Worm (Caenorhabditis elegans) whole organism, L3 larva: ENCODE measurements around the gene T25E4.1.
"Not testable (repeated sequence)": the region's sequence is repeated elsewhere in the genome, so short reads cannot be mapped to it uniquely, and the experiment has no call there.

Experiments
- R02D3.7 ChIP-seq: fragments of 150-350 bp; optimal IDR thresholded peaks from 2 replicates; lab custom pipeline; 2014; ENCODE audit warnings: missing biosample characterization, missing genetic modification characterization
- ZK546.5 ChIP-seq: sonication (generic microtip); optimal IDR thresholded peaks from 2 replicates; lab custom pipeline; 2017; ENCODE audit warnings: missing biosample characterization, missing genetic modification characterization
- aly-2 ChIP-seq: fragments of 150-350 bp; optimal IDR thresholded peaks from 2 replicates; lab custom pipeline; 2014; ENCODE audit warnings: missing biosample characterization, missing genetic modification characterization
- ama-1 ChIP-seq: fragments of 150-350 bp; optimal IDR thresholded peaks from 2 replicates; lab custom pipeline; 2018
- ceh-28 ChIP-seq: fragments of 150-350 bp; optimal IDR thresholded peaks from 2 replicates; lab custom pipeline; 2014; ENCODE audit warnings: missing biosample characterization, missing genetic modification reagents, missing genetic modification characterization
- egl-27 ChIP-seq: sonication (generic microtip); optimal IDR thresholded peaks from 4 replicates; lab custom pipeline; 2017; ENCODE audit warnings: missing biosample characterization, missing genetic modification reagents, missing genetic modification characterization
- egl-5 ChIP-seq: fragments of 150-350 bp; optimal IDR thresholded peaks from 2 replicates; lab custom pipeline; 2017; ENCODE audit warnings: missing biosample characterization, missing genetic modification reagents, missing genetic modification characterization, inconsistent platforms
- elt-1 ChIP-seq: fragments of 150-350 bp; optimal IDR thresholded peaks from 2 replicates; lab custom pipeline; 2014; ENCODE audit warnings: missing biosample characterization, missing genetic modification characterization
- elt-2 ChIP-seq: sonication (generic microtip); optimal IDR thresholded peaks from 2 replicates; lab custom pipeline; 2016; ENCODE audit warnings: missing genetic modification reagents, mild to moderate bottlenecking, missing genetic modification characterization, missing compliant biosample characterization
- eor-1 ChIP-seq, 2 experiments: fragments of 150-350 bp; optimal IDR thresholded peaks; 2 replicates each; lab custom pipeline; 2014 to 2018; ENCODE audit warnings: missing biosample characterization in 2 of 2, missing genetic modification characterization in 2 of 2
- fos-1 ChIP-seq: fragments of 150-350 bp; optimal IDR thresholded peaks from 2 replicates; lab custom pipeline; 2014; ENCODE audit warnings: missing biosample characterization, missing genetic modification characterization
- hmg-11 ChIP-seq: sonication (generic microtip); optimal IDR thresholded peaks from 2 replicates; lab custom pipeline; 2016; ENCODE audit warnings: missing genetic modification characterization, missing compliant biosample characterization
- jun-1 ChIP-seq: fragments of 150-350 bp; optimal IDR thresholded peaks from 2 replicates; lab custom pipeline; 2014; ENCODE audit warnings: missing biosample characterization, missing genetic modification reagents, missing genetic modification characterization
- lin-39 ChIP-seq: fragments of 150-350 bp; optimal IDR thresholded peaks from 2 replicates; lab custom pipeline; 2018; ENCODE audit warnings: missing biosample characterization, missing genetic modification reagents, missing genetic modification characterization
- lsy-12 ChIP-seq: sonication (generic microtip); optimal IDR thresholded peaks from 2 replicates; lab custom pipeline; 2016; ENCODE audit warnings: mild to moderate bottlenecking, missing genetic modification characterization, missing compliant biosample characterization
- mdl-1 ChIP-seq: fragments of 150-350 bp; optimal IDR thresholded peaks from 2 replicates; lab custom pipeline; 2014; ENCODE audit warnings: missing biosample characterization, missing genetic modification characterization
- nfya-1 ChIP-seq: sonication (generic microtip); optimal IDR thresholded peaks from 2 replicates; lab custom pipeline; 2017; ENCODE audit warnings: missing genetic modification characterization, mild to moderate bottlenecking, missing compliant biosample characterization, antibody characterized with exemption, moderate library complexity; ENCODE audit not compliant: insufficient read depth
- nhr-11 ChIP-seq: fragments of 150-350 bp; optimal IDR thresholded peaks from 2 replicates; lab custom pipeline; 2014; ENCODE audit warnings: missing biosample characterization, missing genetic modification characterization
- nhr-12 ChIP-seq: fragments of 150-350 bp; optimal IDR thresholded peaks from 2 replicates; lab custom pipeline; 2014; ENCODE audit warnings: missing biosample characterization, missing genetic modification characterization
- nhr-23 ChIP-seq: fragments of 150-350 bp; optimal IDR thresholded peaks from 2 replicates; lab custom pipeline; 2014; ENCODE audit warnings: missing biosample characterization, missing genetic modification reagents, missing genetic modification characterization
- nhr-237 ChIP-seq: fragments of 150-350 bp; optimal IDR thresholded peaks from 2 replicates; lab custom pipeline; 2014; ENCODE audit warnings: missing biosample characterization, missing genetic modification characterization
- nhr-43 ChIP-seq: sonication (generic microtip); optimal IDR thresholded peaks from 2 replicates; lab custom pipeline; 2016; ENCODE audit warnings: mild to moderate bottlenecking, missing genetic modification characterization, missing compliant biosample characterization; ENCODE audit not compliant: poor library complexity, severe bottlenecking
- nhr-67 ChIP-seq: fragments of 150-350 bp; optimal IDR thresholded peaks from 2 replicates; lab custom pipeline; 2014; ENCODE audit warnings: missing biosample characterization, missing genetic modification characterization
- nhr-76 ChIP-seq: fragments of 150-350 bp; sonication (generic microtip); optimal IDR thresholded peaks from 5 replicates; lab custom pipeline; 2014; ENCODE audit warnings: missing biosample characterization, missing genetic modification characterization
- pqm-1 ChIP-seq: fragments of 150-350 bp; optimal IDR thresholded peaks from 2 replicates; lab custom pipeline; 2017; ENCODE audit warnings: missing biosample characterization, missing genetic modification characterization, inconsistent platforms
- sea-2 ChIP-seq: fragments of 150-350 bp; sonication (generic microtip); optimal IDR thresholded peaks from 4 replicates; lab custom pipeline; 2014; ENCODE audit warnings: missing biosample characterization, missing genetic modification reagents, missing genetic modification characterization
- tbx-2 ChIP-seq: sonication (generic microtip); optimal IDR thresholded peaks from 2 replicates; lab custom pipeline; 2016; ENCODE audit warnings: mild to moderate bottlenecking, missing genetic modification characterization, missing compliant biosample characterization
- unc-39 ChIP-seq: sonication (generic microtip); optimal IDR thresholded peaks from 4 replicates; lab custom pipeline; 2017; ENCODE audit warnings: missing biosample characterization, missing genetic modification characterization
- unc-62 ChIP-seq: fragments of 150-350 bp; sonication (generic microtip); optimal IDR thresholded peaks from 4 replicates; lab custom pipeline; 2014; ENCODE audit warnings: missing biosample characterization, missing genetic modification reagents, missing genetic modification characterization
- ztf-4 ChIP-seq: fragments of 150-350 bp; optimal IDR thresholded peaks from 2 replicates; lab custom pipeline; 2014; ENCODE audit warnings: missing biosample characterization, missing genetic modification characterization

T25E4.1 gene

ce11 chrII:5605538-5605945, 27.4 kb downstream of the T25E4.1 start (continued):
- TF ChIP-seq egl-5 (tag; lab: Kevin White, UChicago): no peak
- peak; percentile 48 for TF ChIP-seq nhr-76 (tag; lab: Kevin White, UChicago)
- TF ChIP-seq nhr-237 (tag; lab: Kevin White, UChicago): no peak
- TF ChIP-seq, all 47 proteins: peak for 14

ce11 chrII:5607756-5608155, 29.6 kb downstream of the T25E4.1 start, which contains the start of gene C17G10.7:
TSS of gene C17G10.7 (minus strand) at chrII:5607856.
- TF ChIP-seq egl-27 (tag; lab: Kevin White, UChicago) (no peak), ztf-4 (tag; lab: Kevin White, UChicago) (no peak), nhr-11 (no peak), pqm-1 (tag; lab: Kevin White, UChicago) (no peak), lsy-12 (no peak), hmg-11 (tag; lab: Kevin White, UChicago) (no peak), ama-1 (lab: Kevin White, UChicago) (no peak), fos-1 (tag; lab: Kevin White, UChicago) (no peak), unc-39 (no peak), elt-1 (tag; lab: Kevin White, UChicago) (no peak), ceh-28 (tag; lab: Kevin White, UChicago) (no peak), ZK546.5 (tag; lab: Kevin White, UChicago) (no peak), jun-1 (no peak), nhr-67 (tag; lab: Kevin White, UChicago) (no peak), mdl-1 (tag; lab: Kevin White, UChicago) (no peak)

- peak; percentile 71 for TF ChIP-seq elt-2 (tag; lab: Kevin White, UChicago)
- no peak for TF ChIP-seq R02D3.7
- peak; percentile 8 for TF ChIP-seq ceh-28 (tag; lab: Kevin White, UChicago)
- TF ChIP-seq nhr-23: peak; percentile 48
- TF ChIP-seq nhr-43 (tag; lab: Kevin White, UChicago): peak; percentile 15
- TF ChIP-seq nfya-1 (tag; lab: Kevin White, UChicago): peak; percentile 9
Observed at ce11 chrII:5619298-5619697, 41.2 kb downstream of the T25E4.1 start, which contains the start of gene dhs-6. TSS of gene dhs-6 (minus strand) at chrII:5619319.

- not testable (repeated sequence) for TF ChIP-seq eor-1 (tag; optimal IDR thresholded peaks at IDR 0.05; lab: Kevin White, UChicago); R02D3.7; sea-2 (GFP tag; lab: Kevin White, UChicago)
- TF ChIP-seq, all 47 proteins: peak for 0; not testable (repeated sequence) for 47
Observed at ce11 chrII:5622383-5622939, 44.3 kb downstream of the T25E4.1 start, which contains the start of the genes eif-3.L and npl-4.2. TSS of gene eif-3.L (minus strand) at chrII:5622483. TSS of gene npl-4.2 (plus strand) at chrII:5622889.

ce11 chrII:5628326-5628818, 50.2 kb downstream of the T25E4.1 start, which contains the start of gene F59E12.15:
TSS of gene F59E12.15 (minus strand) at chrII:5628376.
- no peak for TF ChIP-seq aly-2 (tag; lab: Kevin White, UChicago)
- no peak for TF ChIP-seq nhr-11
- TF ChIP-seq lin-39 (tag; lab: Kevin White, UChicago): no peak
- TF ChIP-seq tbx-2: no peak
- no peak for TF ChIP-seq ZK546.5 (tag; lab: Kevin White, UChicago)
- no peak for TF ChIP-seq unc-62 (GFP tag; lab: Kevin White, UChicago)
- TF ChIP-seq nhr-12 (tag; lab: Kevin White, UChicago): no peak
- TF ChIP-seq R02D3.7: no peak
